Fruit fly (Drosophila melanogaster): ENCODE data around the gene CG2975.

- TF ChIP-seq CG8478 (optimal IDR thresholded peaks at IDR 0.05) (no peak), CTCF (optimal IDR thresholded peaks at IDR 0.05) (no peak)
Observed at dm6 chr2L:2872309-2872932, 32.5 kb downstream of the CG2975 start.
